Worm (Caenorhabditis elegans) whole organism, late embryonic: ENCODE measurements around the gene F25A2.1.

Experiments used
- Y22D7AL.16 ChIP-seq: sonication (generic microtip); optimal IDR thresholded peaks from 2 replicates; lab custom pipeline; 2016; ENCODE audit warnings: missing genetic modification characterization, missing compliant biosample characterization
- ceh-14 ChIP-seq: sonication (generic microtip); optimal IDR thresholded peaks from 2 replicates; lab custom pipeline; 2016; ENCODE audit warnings: missing genotype, missing genetic modification characterization, missing compliant biosample characterization
- ceh-19 ChIP-seq: fragments of 200-800 bp; sonication (Bioruptor generic); optimal IDR thresholded peaks from 2 replicates; lab custom pipeline; 2018; ENCODE audit warnings: mild to moderate bottlenecking, missing genetic modification characterization, missing compliant biosample characterization
- ceh-24 ChIP-seq: sonication (generic microtip); optimal IDR thresholded peaks from 2 replicates; lab custom pipeline; 2016; ENCODE audit warnings: mild to moderate bottlenecking, missing genetic modification characterization, missing compliant biosample characterization
- ceh-30 ChIP-seq: fragments of 150-350 bp; optimal IDR thresholded peaks from 2 replicates; lab custom pipeline; 2014; ENCODE audit warnings: missing biosample characterization, missing genetic modification characterization
- ceh-31 ChIP-seq: sonication (generic microtip); optimal IDR thresholded peaks from 2 replicates; lab custom pipeline; 2016; ENCODE audit warnings: missing genetic modification characterization, missing compliant biosample characterization
- ceh-48 ChIP-seq: sonication (generic microtip); optimal IDR thresholded peaks from 2 replicates; lab custom pipeline; 2016; ENCODE audit warnings: missing genetic modification characterization, inconsistent platforms, missing compliant biosample characterization
- ceh-6 ChIP-seq: fragments of 200-800 bp; sonication (Bioruptor generic); optimal IDR thresholded peaks from 2 replicates; lab custom pipeline; 2018; ENCODE audit warnings: mild to moderate bottlenecking, missing genetic modification characterization, missing compliant biosample characterization
- ceh-9 ChIP-seq: sonication (generic microtip); optimal IDR thresholded peaks from 2 replicates; lab custom pipeline; 2016; ENCODE audit warnings: mild to moderate bottlenecking, missing genetic modification characterization, inconsistent platforms, missing compliant biosample characterization
- che-1 ChIP-seq: sonication (generic microtip); optimal IDR thresholded peaks from 2 replicates; lab custom pipeline; 2016; ENCODE audit warnings: mild to moderate bottlenecking, missing genetic modification characterization, missing compliant biosample characterization
- dve-1 ChIP-seq: sonication (generic microtip); optimal IDR thresholded peaks from 2 replicates; lab custom pipeline; 2017; ENCODE audit warnings: antibody characterized with exemption, mild to moderate bottlenecking, missing genetic modification characterization, missing compliant biosample characterization
- elt-2 ChIP-seq: sonication (generic microtip); optimal IDR thresholded peaks from 2 replicates; lab custom pipeline; 2016; ENCODE audit warnings: missing genetic modification reagents, missing genetic modification characterization, missing compliant biosample characterization
- fax-1 ChIP-seq: sonication (generic microtip); optimal IDR thresholded peaks from 2 replicates; lab custom pipeline; 2016; ENCODE audit warnings: missing genotype, missing genetic modification characterization, missing compliant biosample characterization
- gmeb-2 ChIP-seq: sonication (generic microtip); optimal IDR thresholded peaks from 2 replicates; lab custom pipeline; 2016; ENCODE audit warnings: missing genetic modification characterization, inconsistent platforms, missing compliant biosample characterization
- hlh-13 ChIP-seq: fragments of 200-800 bp; sonication (Bioruptor generic); optimal IDR thresholded peaks from 2 replicates; lab custom pipeline; 2018; ENCODE audit warnings: mild to moderate bottlenecking, missing genetic modification characterization, missing compliant biosample characterization
- hlh-15 ChIP-seq: sonication (generic microtip); optimal IDR thresholded peaks from 2 replicates; lab custom pipeline; 2016; ENCODE audit warnings: missing genetic modification characterization, missing compliant biosample characterization
- mec-3 ChIP-seq: sonication (generic microtip); optimal IDR thresholded peaks from 2 replicates; lab custom pipeline; 2016; ENCODE audit warnings: borderline replicate concordance, missing genetic modification characterization, missing compliant biosample characterization
- nfya-1 ChIP-seq: sonication (generic microtip); optimal IDR thresholded peaks from 2 replicates; lab custom pipeline; 2017; ENCODE audit warnings: missing genetic modification characterization, mild to moderate bottlenecking, missing compliant biosample characterization, antibody characterized with exemption, moderate library complexity
- npax-4 ChIP-seq: sonication (generic microtip); optimal IDR thresholded peaks from 2 replicates; lab custom pipeline; 2016; ENCODE audit warnings: missing genetic modification characterization, missing compliant biosample characterization
- odd-2 ChIP-seq: sonication (generic microtip); optimal IDR thresholded peaks from 2 replicates; lab custom pipeline; 2017; ENCODE audit warnings: antibody characterized with exemption, mild to moderate bottlenecking, missing genetic modification characterization, missing compliant biosample characterization
- pag-3 ChIP-seq: sonication (generic microtip); optimal IDR thresholded peaks from 2 replicates; lab custom pipeline; 2016; ENCODE audit warnings: missing compliant biosample characterization, missing genetic modification characterization, borderline replicate concordance
- pqm-1 ChIP-seq: sonication (generic microtip); optimal IDR thresholded peaks from 2 replicates; lab custom pipeline; 2016; ENCODE audit warnings: missing genetic modification characterization, missing compliant biosample characterization
- pros-1 ChIP-seq: fragments of 150-350 bp; optimal IDR thresholded peaks from 2 replicates; lab custom pipeline; 2014; ENCODE audit warnings: missing biosample characterization, missing genetic modification reagents, missing genetic modification characterization
- ref-2 ChIP-seq: sonication (generic microtip); optimal IDR thresholded peaks from 2 replicates; lab custom pipeline; 2016; ENCODE audit warnings: missing genetic modification characterization, missing compliant biosample characterization
- rnt-1 ChIP-seq: sonication (generic microtip); optimal IDR thresholded peaks from 2 replicates; lab custom pipeline; 2016; ENCODE audit warnings: missing genetic modification characterization, missing compliant biosample characterization
- sdc-2 ChIP-seq: sonication (generic microtip); optimal IDR thresholded peaks from 2 replicates; lab custom pipeline; 2016; ENCODE audit warnings: missing genotype, missing genetic modification characterization, missing compliant biosample characterization
- tbx-2 ChIP-seq: sonication (generic microtip); optimal IDR thresholded peaks from 2 replicates; lab custom pipeline; 2016; ENCODE audit warnings: missing genetic modification characterization, missing compliant biosample characterization
- ttx-3 ChIP-seq: sonication (generic microtip); optimal IDR thresholded peaks from 2 replicates; lab custom pipeline; 2016; ENCODE audit warnings: missing genetic modification reagents, missing genetic modification characterization, missing compliant biosample characterization
- unc-3 ChIP-seq, 2 experiments: fragments of 200-800 bp in 1 of 2; sonication (Bioruptor generic) in 1 of 2; sonication (generic microtip) in 1 of 2; conservative IDR thresholded peaks in 1 of 2; optimal IDR thresholded peaks in 1 of 2; 2 replicates each; pipeline versions ENCODE4 v1.3.6 to Lab custom; 2016 to 2022; ENCODE audit warnings: missing compliant biosample characterization in 2 of 2, missing genetic modification characterization in 2 of 2, missing genetic modification reagents in 1 of 2
- unc-42 ChIP-seq: sonication (generic microtip); optimal IDR thresholded peaks from 2 replicates; lab custom pipeline; 2016; ENCODE audit warnings: missing genotype, missing genetic modification characterization, missing compliant biosample characterization
- unc-55 ChIP-seq: sonication (generic microtip); optimal IDR thresholded peaks from 2 replicates; lab custom pipeline; 2017; ENCODE audit warnings: missing biosample characterization, missing genetic modification reagents, missing genetic modification characterization
- zip-5 ChIP-seq: sonication (generic microtip); optimal IDR thresholded peaks from 2 replicates; lab custom pipeline; 2016; ENCODE audit warnings: missing genetic modification characterization, missing compliant biosample characterization
- ztf-16 ChIP-seq: sonication (generic microtip); optimal IDR thresholded peaks from 2 replicates; lab custom pipeline; 2017; ENCODE audit warnings: missing genetic modification characterization, missing compliant biosample characterization

Gene F25A2.1

DNA sequence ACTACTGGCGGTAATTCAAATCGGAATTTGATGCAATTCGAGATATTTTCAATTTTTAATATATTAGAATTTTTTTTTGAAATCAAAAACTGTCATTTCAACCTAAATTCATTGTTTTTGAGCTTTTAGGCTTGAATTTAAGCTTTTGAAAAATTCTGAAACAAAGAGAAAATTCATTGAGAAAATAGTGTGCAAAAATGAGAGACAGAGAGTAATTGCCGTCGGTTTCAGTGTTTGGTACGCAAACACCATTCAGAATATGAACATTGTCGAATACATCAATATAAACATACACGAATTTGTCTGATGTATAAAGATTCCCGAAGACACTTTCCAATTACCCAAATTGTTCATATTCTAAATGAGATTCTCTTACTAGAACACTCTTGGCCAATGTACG lies 22.3 kb downstream of the F25A2.1 start:
- TF ChIP-seq ceh-19 (GFP tag; lab: Kevin White, UChicago): no peak
- no peak for TF ChIP-seq ceh-9 (tag; lab: Kevin White, UChicago)
- no peak for TF ChIP-seq che-1 (tag; lab: Kevin White, UChicago)
- TF ChIP-seq Y22D7AL.16 (tag; lab: Kevin White, UChicago): no peak
- TF ChIP-seq ceh-24 (tag; lab: Kevin White, UChicago): no peak
- TF ChIP-seq tbx-2 (tag; lab: Kevin White, UChicago): no peak
- TF ChIP-seq unc-3 (GFP tag; conservative IDR thresholded peaks at IDR 0.05; lab: Robert Waterston, UW): no peak
- no peak for TF ChIP-seq unc-3 (tag; optimal IDR thresholded peaks at IDR 0.05; lab: Kevin White, UChicago)
- no peak for TF ChIP-seq dve-1 (tag; lab: Kevin White, UChicago)

- TF ChIP-seq ztf-16 (tag; lab: Kevin White, UChicago): no peak
- TF ChIP-seq pag-3: no peak
- peak; percentile 18 for TF ChIP-seq ceh-14 (tag; lab: Kevin White, UChicago)
- no peak for TF ChIP-seq sdc-2 (tag; lab: Kevin White, UChicago)
- peak; percentile 78 for TF ChIP-seq unc-42
- no peak for TF ChIP-seq rnt-1
- TF ChIP-seq npax-4 (tag; lab: Kevin White, UChicago): no peak
- no peak for TF ChIP-seq dve-1 (tag; lab: Kevin White, UChicago)
Observed at ce11 chrV:1206971-1207370, 27.6 kb downstream of the F25A2.1 start, which contains the start of gene Y50D4A.5. Gene Y50D4A.5 (plus strand): TSS chrV:1207307.

DNA sequence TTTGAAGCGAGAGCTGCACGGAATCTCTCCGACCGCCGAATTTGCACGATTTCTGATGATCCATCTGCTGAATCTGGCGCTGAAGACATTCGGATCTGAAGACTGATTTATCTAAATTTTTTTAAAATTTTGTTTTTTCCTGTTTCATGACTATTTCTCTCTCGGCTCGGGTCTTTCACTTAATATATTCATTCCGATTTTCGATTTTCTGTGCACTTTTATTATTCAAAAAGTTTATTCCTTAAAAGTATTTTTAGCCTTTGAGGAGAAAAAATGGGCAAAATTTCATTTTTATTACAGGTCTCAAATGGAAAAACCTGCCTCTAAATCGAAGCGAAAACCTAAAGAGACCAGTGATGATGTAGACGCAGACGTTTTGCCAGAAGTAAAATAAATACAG lies 28.2 kb downstream of the F25A2.1 start, which contains the start of gene Y50D4A.1:
Y50D4A.1 (plus strand) TSS at position 301 of the 400 bp plus-strand sequence.
- TF ChIP-seq ref-2 (tag; lab: Kevin White, UChicago) (no peak), ceh-24 (tag; lab: Kevin White, UChicago) (no peak), unc-55 (GFP tag; lab: Kevin White, UChicago) (no peak), ceh-9 (tag; lab: Kevin White, UChicago) (no peak), pqm-1 (tag; lab: Kevin White, UChicago) (no peak), Y22D7AL.16 (tag; lab: Kevin White, UChicago) (no peak), ceh-6 (GFP tag; lab: Kevin White, UChicago) (no peak), pag-3 (no peak), odd-2 (tag; lab: Kevin White, UChicago) (no peak), fax-1 (tag; lab: Kevin White, UChicago) (no peak), ceh-31 (tag; lab: Kevin White, UChicago) (no peak), ttx-3 (no peak), ceh-30 (tag; lab: Kevin White, UChicago) (no peak), zip-5 (tag; lab: Kevin White, UChicago) (no peak), elt-2 (tag; lab: Kevin White, UChicago) (no peak), hlh-15 (no peak), mec-3 (no peak)

- no peak for TF ChIP-seq gmeb-2 (tag; lab: Kevin White, UChicago)
- TF ChIP-seq che-1 (tag; lab: Kevin White, UChicago): no peak
- TF ChIP-seq pqm-1 (tag; lab: Kevin White, UChicago): no peak
- TF ChIP-seq pros-1 (tag; lab: Kevin White, UChicago): no peak
- no peak for TF ChIP-seq hlh-13 (GFP tag; lab: Kevin White, UChicago)
- TF ChIP-seq ceh-48: no peak
- no peak for TF ChIP-seq nfya-1 (tag; lab: Kevin White, UChicago)
- no peak for TF ChIP-seq hlh-15
- TF ChIP-seq zip-5 (tag; lab: Kevin White, UChicago): no peak
- no peak for TF ChIP-seq odd-2 (tag; lab: Kevin White, UChicago)
- TF ChIP-seq, all 69 proteins: peak for 0
Observed at ce11 chrV:1220509-1220908, 41.1 kb downstream of the F25A2.1 start, which contains the start of gene Y50D4A.10. Gene Y50D4A.10 (minus strand): TSS chrV:1220565.

DNA sequence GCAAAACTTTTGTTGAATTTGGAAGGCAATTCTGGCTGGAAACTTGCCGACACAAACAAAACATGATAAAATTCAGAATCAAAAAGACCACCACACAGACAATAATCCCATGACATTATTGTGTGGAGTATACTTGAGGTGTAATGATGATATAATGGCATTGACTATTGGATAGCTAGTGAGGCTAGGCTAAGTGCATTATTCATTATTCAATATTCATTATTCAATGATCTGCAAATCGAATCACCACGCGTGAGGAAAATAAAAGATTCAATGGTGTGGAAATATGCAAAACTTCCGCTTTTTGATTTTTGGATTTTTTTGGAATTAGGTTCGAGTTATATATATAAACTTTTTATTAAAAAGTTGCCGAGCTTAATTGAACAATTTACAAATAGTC lies 44.2 kb downstream of the F25A2.1 start:
- TF ChIP-seq pqm-1 (tag; lab: Kevin White, UChicago) (no peak), unc-42 (peak; percentile 81)
